ENCODE assay signal across 5 fruit fly cellular contexts in the genomic region with DNA sequence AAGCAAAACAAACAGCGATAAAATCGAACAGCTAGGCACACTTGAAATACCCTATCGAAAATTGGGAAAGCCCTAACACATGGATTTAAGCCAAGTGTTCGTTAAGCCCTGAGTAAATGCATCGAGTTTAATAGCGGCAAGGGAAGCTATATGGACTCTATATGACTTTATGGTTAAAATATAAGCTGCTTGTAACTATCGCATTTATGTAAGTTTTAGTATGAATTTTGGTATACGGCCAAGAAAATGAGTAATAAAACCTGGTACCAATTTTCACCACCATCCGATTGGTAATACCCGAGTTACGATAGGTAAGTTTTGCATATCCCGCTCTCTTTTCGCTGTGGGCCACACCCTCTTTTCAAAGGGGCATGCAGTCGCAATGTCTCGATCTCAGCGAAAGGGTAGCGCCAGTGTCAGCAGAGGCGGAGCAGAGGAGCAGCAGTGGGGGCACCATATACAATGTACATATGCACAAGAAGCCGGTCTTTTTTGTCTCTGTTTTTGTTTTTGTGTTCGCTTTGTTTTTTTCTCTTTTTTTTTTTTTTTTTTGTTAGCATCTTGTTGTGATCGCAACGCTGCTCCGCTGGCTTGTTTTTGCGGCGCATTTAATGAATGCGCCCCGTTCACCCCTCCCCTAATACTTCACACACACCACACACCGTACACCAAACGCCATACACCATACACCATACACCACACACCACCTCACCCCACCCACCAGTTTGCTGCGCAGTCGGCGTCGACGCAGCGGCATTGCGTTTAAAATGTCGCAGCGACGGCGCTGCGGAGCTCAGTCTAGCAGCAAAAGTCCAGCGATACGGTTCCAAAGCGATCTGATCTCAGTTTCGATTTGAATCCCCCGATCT.
A peak's percentile ranks its signal among the peaks of the same experiment; 100 is the strongest.
TF ChIP-seq lines count a peak whose summit lies in the region.

GstT4 (plus strand) TSS at position 788 of the 869 bp plus-strand sequence.

TF ChIP-seq in whole organism, adult, 20 proteins besides CTCF, POLR2A, EP300 and RAD21 (continued from another document):
- TF ChIP-seq CG14711 (tag; optimal IDR thresholded peaks at IDR 0.05; lab: Kevin White, UChicago): peak; percentile 51
- peak; percentile 40 for TF ChIP-seq CG7101 (tag; optimal IDR thresholded peaks at IDR 0.05; lab: Kevin White, UChicago)
- TF ChIP-seq tj (GFP tag; optimal IDR thresholded peaks at IDR 0.05; lab: Kevin White, UChicago): peak; percentile 36
- TF ChIP-seq Crg-1 (GFP tag; optimal IDR thresholded peaks at IDR 0.05; lab: Kevin White, UChicago): peak; percentile 26
- peak; percentile 7 for TF ChIP-seq CG7045 (GFP tag; optimal IDR thresholded peaks at IDR 0.05; lab: Kevin White, UChicago)

TF ChIP-seq in whole organism, embryonic, 481 proteins besides CTCF, POLR2A, EP300 and RAD21 (continued from another document and continues in another):
- no peak for TF ChIP-seq cato (GFP tag; optimal IDR thresholded peaks at IDR 0.05; lab: Kevin White, UChicago; ENCODE audit: borderline replicate concordance)
- peak; percentile 72 for TF ChIP-seq Dbx (GFP tag; IDR thresholded peaks at IDR 0.05; lab: Robert Waterston, UW)
- peak; percentile 44; the same call in 1 of the 3 replicates for TF ChIP-seq H15 (GFP tag; IDR thresholded peaks at IDR 0.05; lab: Robert Waterston, UW)
- peak; percentile 54 for TF ChIP-seq CG8924 (tag; optimal IDR thresholded peaks at IDR 0.05; lab: Kevin White, UChicago)
- no peak for TF ChIP-seq D (optimal IDR thresholded peaks at IDR 0.05; lab: Kevin White, UChicago)
- TF ChIP-seq D (GFP tag; optimal IDR thresholded peaks at IDR 0.05; lab: Kevin White, UChicago): peak; percentile 6
- TF ChIP-seq pnt (GFP tag; optimal IDR thresholded peaks at IDR 0.05; lab: Kevin White, UChicago): peak; percentile 59
- TF ChIP-seq sim (GFP tag; IDR thresholded peaks at IDR 0.05; lab: Robert Waterston, UW): no peak
- peak; percentile 11 for TF ChIP-seq her (GFP tag; optimal IDR thresholded peaks at IDR 0.05; lab: Kevin White, UChicago)
- TF ChIP-seq gem (tag; optimal IDR thresholded peaks at IDR 0.05; lab: Kevin White, UChicago): peak; percentile 52
- peak; percentile 32 for TF ChIP-seq Meics (GFP tag; optimal IDR thresholded peaks at IDR 0.05; lab: Kevin White, UChicago)
- TF ChIP-seq mam (GFP tag; optimal IDR thresholded peaks at IDR 0.05; lab: Kevin White, UChicago): peak; percentile 69
- peak; percentile 37 for TF ChIP-seq dm (GFP tag; optimal IDR thresholded peaks at IDR 0.05; lab: Kevin White, UChicago)
- TF ChIP-seq H2.0 (GFP tag; IDR thresholded peaks at IDR 0.05; lab: Robert Waterston, UW): 0 out of 2 replicates have a peak, but pooled peaks have one; percentile 39
- no peak for TF ChIP-seq inv (GFP tag; IDR thresholded peaks at IDR 0.05; lab: Robert Waterston, UW; ENCODE audit: partially characterized antibody)
- TF ChIP-seq da (GFP tag; optimal IDR thresholded peaks at IDR 0.05; lab: Kevin White, UChicago): no peak
- TF ChIP-seq CG6854 (GFP tag; optimal IDR thresholded peaks at IDR 0.05; lab: Kevin White, UChicago): peak; percentile 44
- peak; percentile 50 for TF ChIP-seq CG11247 (GFP tag; IDR thresholded peaks at IDR 0.05; lab: Robert Waterston, UW)
- peak; percentile 44 for TF ChIP-seq CG10979 (tag; optimal IDR thresholded peaks at IDR 0.05; lab: Kevin White, UChicago)
- peak; percentile 42 for TF ChIP-seq CG1602 (GFP tag; optimal IDR thresholded peaks at IDR 0.05; lab: Kevin White, UChicago)
- peak; percentile 54 for TF ChIP-seq Oli (tag; optimal IDR thresholded peaks at IDR 0.05; lab: Kevin White, UChicago)
- TF ChIP-seq Hr51 (GFP tag; optimal IDR thresholded peaks at IDR 0.05; lab: Kevin White, UChicago): peak; percentile 22 to 23
- TF ChIP-seq Lim3 (GFP tag; IDR thresholded peaks at IDR 0.05; lab: Robert Waterston, UW): no peak
- TF ChIP-seq Drgx (GFP tag; IDR thresholded peaks at IDR 0.05; lab: Robert Waterston, UW): peak; percentile 98
- TF ChIP-seq onecut (GFP tag; IDR thresholded peaks at IDR 0.05; lab: Robert Waterston, UW): no peak
- peak; percentile 10 for TF ChIP-seq CG3995 (GFP tag; optimal IDR thresholded peaks at IDR 0.05; lab: Kevin White, UChicago)
- no peak for TF ChIP-seq sug (tag; optimal IDR thresholded peaks at IDR 0.05; lab: Kevin White, UChicago)
- TF ChIP-seq chinmo (GFP tag; IDR thresholded peaks at IDR 0.05; lab: Robert Waterston, UW; ENCODE audit: partially characterized antibody): peak; percentile 100

TF ChIP-seq in whole organism, prepupa, 60 proteins besides CTCF, POLR2A, EP300 and RAD21 (continued from another document and continues in another):
- peak; percentile 64 to 94 for TF ChIP-seq salr (GFP tag; optimal IDR thresholded peaks at IDR 0.05; lab: Kevin White, UChicago)
- peak; percentile 99 for TF ChIP-seq eg (GFP tag; IDR thresholded peaks at IDR 0.05; lab: Robert Waterston, UW)
- TF ChIP-seq CG1621 (tag; optimal IDR thresholded peaks at IDR 0.05; lab: Kevin White, UChicago): peak; percentile 91
- peak; percentile 86 for TF ChIP-seq OdsH (GFP tag; optimal IDR thresholded peaks at IDR 0.05; lab: Kevin White, UChicago)
- TF ChIP-seq Smox (GFP tag; optimal IDR thresholded peaks at IDR 0.05; lab: Kevin White, UChicago): peak; percentile 82
- peak; percentile 80 for TF ChIP-seq cyc (GFP tag; optimal IDR thresholded peaks at IDR 0.05; lab: Kevin White, UChicago)
- TF ChIP-seq CG34406 (GFP tag; optimal IDR thresholded peaks at IDR 0.05; lab: Kevin White, UChicago): peak; percentile 91
- TF ChIP-seq CG3032 (tag; optimal IDR thresholded peaks at IDR 0.05; lab: Kevin White, UChicago): peak; percentile 89
- peak; percentile 79 for TF ChIP-seq acj6 (GFP tag; optimal IDR thresholded peaks at IDR 0.05; lab: Kevin White, UChicago)
- peak; percentile 81 for TF ChIP-seq lz (GFP tag; optimal IDR thresholded peaks at IDR 0.05; lab: Kevin White, UChicago)
- peak; percentile 91 for TF ChIP-seq CG11762 (GFP tag; optimal IDR thresholded peaks at IDR 0.05; lab: Kevin White, UChicago; ENCODE audit: insufficient read depth)
- peak; percentile 38 for TF ChIP-seq Sox15 (GFP tag; optimal IDR thresholded peaks at IDR 0.05; lab: Kevin White, UChicago)
- TF ChIP-seq CG10669 (GFP tag; optimal IDR thresholded peaks at IDR 0.05; lab: Kevin White, UChicago): peak; percentile 69
- TF ChIP-seq Sox102F (GFP tag; optimal IDR thresholded peaks at IDR 0.05; lab: Kevin White, UChicago): peak; percentile 85
- TF ChIP-seq vri (GFP tag; optimal IDR thresholded peaks at IDR 0.05; lab: Kevin White, UChicago): peak; percentile 96
- peak; percentile 98 for TF ChIP-seq CG8119 (GFP tag; IDR thresholded peaks at IDR 0.05; lab: Robert Waterston, UW)
- peak; percentile 96 for TF ChIP-seq CG10631 (GFP tag; optimal IDR thresholded peaks at IDR 0.05; lab: Kevin White, UChicago)
- peak; percentile 25 for TF ChIP-seq CG11902 (GFP tag; optimal IDR thresholded peaks at IDR 0.05; lab: Kevin White, UChicago)
- peak; percentile 70 for TF ChIP-seq Met (GFP tag; optimal IDR thresholded peaks at IDR 0.05; lab: Kevin White, UChicago)
- TF ChIP-seq Eip78C (GFP tag; lab: Kevin White, UChicago): peak; percentile 93
- TF ChIP-seq CG15336 (GFP tag; IDR thresholded peaks at IDR 0.05; lab: Robert Waterston, UW): peak; percentile 97
- peak; percentile 96 to 98 for TF ChIP-seq ss (GFP tag; optimal IDR thresholded peaks at IDR 0.05; lab: Kevin White, UChicago)
- TF ChIP-seq Hr38 (GFP tag; optimal IDR thresholded peaks at IDR 0.05; lab: Kevin White, UChicago): peak; percentile 66
- peak; percentile 86 for TF ChIP-seq fd85E (GFP tag; optimal IDR thresholded peaks at IDR 0.05; lab: Kevin White, UChicago)
- TF ChIP-seq pdm3 (GFP tag; optimal IDR thresholded peaks at IDR 0.05; lab: Kevin White, UChicago): peak; percentile 89
- TF ChIP-seq CG31627 (GFP tag; optimal IDR thresholded peaks at IDR 0.05; lab: Kevin White, UChicago): peak; percentile 61
- peak; percentile 69 for TF ChIP-seq Hr4 (GFP tag; optimal IDR thresholded peaks at IDR 0.05; lab: Kevin White, UChicago)
- peak; percentile 97 for TF ChIP-seq net (GFP tag; optimal IDR thresholded peaks at IDR 0.05; lab: Kevin White, UChicago)
- peak; percentile 82 for TF ChIP-seq CG11294 (GFP tag; IDR thresholded peaks at IDR 0.05; lab: Robert Waterston, UW)

TF ChIP-seq in whole organism, pupa, 21 proteins besides CTCF, POLR2A, EP300 and RAD21 (continued from another document):
- TF ChIP-seq CG13204 (GFP tag; optimal IDR thresholded peaks at IDR 0.05; lab: Kevin White, UChicago): peak; percentile 97
- TF ChIP-seq CG10348 (GFP tag; IDR thresholded peaks at IDR 0.05; lab: Robert Waterston, UW): peak; percentile 55
- TF ChIP-seq Pif1A (GFP tag; optimal IDR thresholded peaks at IDR 0.05; lab: Kevin White, UChicago): peak; percentile 97

TF ChIP-seq in whole organism, wandering third instar larva, 38 proteins besides CTCF, POLR2A, EP300 and RAD21 (continued from another document):
- TF ChIP-seq CG32264 (GFP tag; optimal IDR thresholded peaks at IDR 0.05; lab: Kevin White, UChicago) (no peak), Hr83 (GFP tag; optimal IDR thresholded peaks at IDR 0.05; lab: Kevin White, UChicago; ENCODE audit: poor library complexity, severe bottlenecking) (peak; percentile 39), Abd-B (GFP tag; optimal IDR thresholded peaks at IDR 0.05; lab: Kevin White, UChicago) (no peak), Sp1 (GFP tag; optimal IDR thresholded peaks at IDR 0.05; lab: Kevin White, UChicago) (peak; percentile 87), fru (GFP tag; optimal IDR thresholded peaks at IDR 0.05; lab: Kevin White, UChicago) (peak; percentile 85), Jra (GFP tag; optimal IDR thresholded peaks at IDR 0.05; lab: Kevin White, UChicago) (peak; percentile 67), GATAd (GFP tag; optimal IDR thresholded peaks at IDR 0.05; lab: Kevin White, UChicago) (no peak), Dif (GFP tag; optimal IDR thresholded peaks at IDR 0.05; lab: Kevin White, UChicago; ENCODE audit: partially characterized antibody) (no peak), sage (GFP tag; optimal IDR thresholded peaks at IDR 0.05; lab: Kevin White, UChicago) (peak; percentile 85), woc (GFP tag; optimal IDR thresholded peaks at IDR 0.05; lab: Kevin White, UChicago) (peak; percentile 95), OdsH (GFP tag; optimal IDR thresholded peaks at IDR 0.05; lab: Kevin White, UChicago) (peak; percentile 80), usp (GFP tag; optimal IDR thresholded peaks at IDR 0.05; lab: Kevin White, UChicago) (no peak), Vsx2 (GFP tag; optimal IDR thresholded peaks at IDR 0.05; lab: Kevin White, UChicago; ENCODE audit: partially characterized antibody) (no peak), brk (GFP tag; optimal IDR thresholded peaks at IDR 0.05; lab: Kevin White, UChicago) (peak; percentile 76), CG9705 (GFP tag; optimal IDR thresholded peaks at IDR 0.05; lab: Kevin White, UChicago) (no peak), Rel (GFP tag; optimal IDR thresholded peaks at IDR 0.05; lab: Kevin White, UChicago) (peak; percentile 97), Rel (tag; optimal IDR thresholded peaks at IDR 0.05; lab: Kevin White, UChicago) (peak; percentile 88), jim (GFP tag; optimal IDR thresholded peaks at IDR 0.05; lab: Kevin White, UChicago) (peak; percentile 98), dsf (GFP tag; optimal IDR thresholded peaks at IDR 0.05; lab: Kevin White, UChicago; ENCODE audit: borderline replicate concordance) (no peak)
